Worm (Caenorhabditis elegans): ENCODE measurements around the gene cul-1.
A peak's percentile ranks its signal among the peaks of the same experiment; 100 is the strongest.

cul-1 gene

ce11 chrIII:10461164-10461546 is 9.9 kb upstream of the cul-1 start, which contains the start of gene atx-2:
TSS of gene atx-2 (plus strand) at chrIII:10461389.
- TF ChIP-seq lsy-2 (tag; optimal IDR thresholded peaks at IDR 0.05): peak; percentile 68
- peak; percentile 93 for TF ChIP-seq ceh-83 (GFP tag; optimal IDR thresholded peaks at IDR 0.05)
- peak; percentile 98 for TF ChIP-seq cnd-1 (tag; optimal IDR thresholded peaks at IDR 0.05)
- peak; percentile 62 for TF ChIP-seq mab-5 (tag; optimal IDR thresholded peaks at IDR 0.05)
- TF ChIP-seq sptf-1 (tag; optimal IDR thresholded peaks at IDR 0.05): peak; percentile 99
- TF ChIP-seq flh-1 (GFP tag; optimal IDR thresholded peaks at IDR 0.05): peak; percentile 93
- TF ChIP-seq ham-2 (GFP tag; optimal IDR thresholded peaks at IDR 0.05): peak; percentile 96
- peak; percentile 96 for TF ChIP-seq bed-3 (GFP tag; optimal IDR thresholded peaks at IDR 0.05)
- peak; percentile 100 for TF ChIP-seq unc-39 (tag; optimal IDR thresholded peaks at IDR 0.05)
- peak; percentile 90 for TF ChIP-seq tbx-8 (GFP tag; optimal IDR thresholded peaks at IDR 0.05)
- TF ChIP-seq mep-1 (tag; optimal IDR thresholded peaks at IDR 0.05): peak; percentile 76
- TF ChIP-seq nhr-237 (tag; optimal IDR thresholded peaks at IDR 0.05): peak; percentile 66
- no peak for TF ChIP-seq nhr-2 (tag; optimal IDR thresholded peaks at IDR 0.05)
- no peak for TF ChIP-seq snpc-4 (tag; optimal IDR thresholded peaks at IDR 0.05)
- peak; percentile 80 for TF ChIP-seq elt-3 (tag; optimal IDR thresholded peaks at IDR 0.05)
- peak; percentile 95 for TF ChIP-seq lin-13 (tag; optimal IDR thresholded peaks at IDR 0.05)
- peak; percentile 97 for TF ChIP-seq lin-32 (GFP tag; optimal IDR thresholded peaks at IDR 0.05)
- peak; percentile 100 for TF ChIP-seq nhr-12 (tag; optimal IDR thresholded peaks at IDR 0.05)
- TF ChIP-seq M03D4.4 (tag; optimal IDR thresholded peaks at IDR 0.05): peak; percentile 98
- peak; percentile 81 for TF ChIP-seq unc-62 (GFP tag; optimal IDR thresholded peaks at IDR 0.05)
- peak; percentile 92 for TF ChIP-seq elt-1 (tag; optimal IDR thresholded peaks at IDR 0.05; ENCODE audit: borderline replicate concordance, insufficient read depth)
- TF ChIP-seq ceh-39 (tag; optimal IDR thresholded peaks at IDR 0.05): peak; percentile 54
- TF ChIP-seq unc-120 (tag; optimal IDR thresholded peaks at IDR 0.05; ENCODE audit: poor library complexity, severe bottlenecking): peak; percentile 98
- TF ChIP-seq hlh-1 (tag; optimal IDR thresholded peaks at IDR 0.05): peak; percentile 92
- peak; percentile 91 for TF ChIP-seq blmp-1 (tag; optimal IDR thresholded peaks at IDR 0.05)
- peak; percentile 95 for TF ChIP-seq sem-2 (GFP tag; optimal IDR thresholded peaks at IDR 0.05)
- TF ChIP-seq drap-1 (GFP tag; optimal IDR thresholded peaks at IDR 0.05): peak; percentile 99
- peak; percentile 98 for TF ChIP-seq nhr-76 (tag; optimal IDR thresholded peaks at IDR 0.05)
- TF ChIP-seq pha-4 (tag; optimal IDR thresholded peaks at IDR 0.05): peak; percentile 91
- TF ChIP-seq ceh-43 (GFP tag; optimal IDR thresholded peaks at IDR 0.05): peak; percentile 97
- TF ChIP-seq ztf-11 (tag; optimal IDR thresholded peaks at IDR 0.05): peak; percentile 100
- no peak for TF ChIP-seq zip-8 (tag; optimal IDR thresholded peaks at IDR 0.05)
- TF ChIP-seq nhr-28 (tag; optimal IDR thresholded peaks at IDR 0.05): peak; percentile 74
- peak; percentile 100 for TF ChIP-seq mls-2 (tag; optimal IDR thresholded peaks at IDR 0.05)
- TF ChIP-seq ces-1 (GFP tag; optimal IDR thresholded peaks at IDR 0.05): peak; percentile 34

DNA sequence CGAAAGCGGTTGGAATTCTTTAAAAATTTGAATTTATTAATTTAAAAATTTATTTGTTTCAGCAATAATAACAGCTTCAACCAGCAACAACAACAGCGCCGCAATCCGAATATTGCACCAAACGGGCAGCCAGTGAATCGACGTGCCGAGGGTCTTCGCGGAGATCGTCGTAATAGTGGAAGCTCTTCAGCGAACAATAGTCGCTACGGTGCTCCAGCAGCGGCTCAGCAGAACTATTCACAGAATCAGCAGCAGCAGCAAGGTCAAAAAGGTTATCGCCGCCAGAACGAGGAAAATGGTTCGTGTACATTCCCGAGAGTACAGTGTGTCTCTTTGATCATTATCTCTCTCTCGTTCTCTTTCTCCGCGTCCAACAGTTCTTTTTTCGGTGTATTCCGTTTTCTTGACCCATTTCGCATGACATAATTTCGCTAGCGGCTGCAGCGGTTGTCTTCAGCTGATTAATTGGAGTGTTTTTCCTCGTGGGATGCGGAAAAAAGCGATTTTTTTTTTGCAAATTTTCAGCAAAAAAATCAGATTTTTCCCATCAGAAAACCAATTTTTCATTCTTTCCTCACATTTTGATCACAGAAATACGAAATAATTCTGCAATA is 8.0 kb upstream of the cul-1 start:
- TF ChIP-seq elt-3 (tag; optimal IDR thresholded peaks at IDR 0.05): no peak
- no peak for TF ChIP-seq ztf-11 (tag; optimal IDR thresholded peaks at IDR 0.05)
- no peak for TF ChIP-seq mep-1 (tag; optimal IDR thresholded peaks at IDR 0.05)
- TF ChIP-seq lin-32 (GFP tag; optimal IDR thresholded peaks at IDR 0.05): no peak
- TF ChIP-seq sem-2 (GFP tag; optimal IDR thresholded peaks at IDR 0.05): no peak
- TF ChIP-seq snpc-4 (tag; optimal IDR thresholded peaks at IDR 0.05): no peak
- no peak for TF ChIP-seq sptf-1 (tag; optimal IDR thresholded peaks at IDR 0.05)
- TF ChIP-seq zip-8 (tag; optimal IDR thresholded peaks at IDR 0.05): no peak
- no peak for TF ChIP-seq lsy-2 (tag; optimal IDR thresholded peaks at IDR 0.05)
- TF ChIP-seq lin-13 (tag; optimal IDR thresholded peaks at IDR 0.05): no peak
- no peak for TF ChIP-seq mls-2 (tag; optimal IDR thresholded peaks at IDR 0.05)
- no peak for TF ChIP-seq tbx-8 (GFP tag; optimal IDR thresholded peaks at IDR 0.05)
- no peak for TF ChIP-seq cnd-1 (tag; optimal IDR thresholded peaks at IDR 0.05)

- TF ChIP-seq ham-2 (GFP tag; optimal IDR thresholded peaks at IDR 0.05) (peak; percentile 6), sem-2 (GFP tag; optimal IDR thresholded peaks at IDR 0.05) (no peak)
Observed at ce11 chrIII:10463653-10464052, 7.4 kb upstream of the cul-1 start.

ce11 chrIII:10464455-10464854 is 6.6 kb upstream of the cul-1 start:
- TF ChIP-seq sem-2 (GFP tag; optimal IDR thresholded peaks at IDR 0.05) (no peak), nhr-2 (tag; optimal IDR thresholded peaks at IDR 0.05) (no peak), unc-62 (GFP tag; optimal IDR thresholded peaks at IDR 0.05) (no peak), lin-32 (GFP tag; optimal IDR thresholded peaks at IDR 0.05) (no peak), ceh-43 (GFP tag; optimal IDR thresholded peaks at IDR 0.05) (no peak), ztf-11 (tag; optimal IDR thresholded peaks at IDR 0.05) (no peak), mep-1 (tag; optimal IDR thresholded peaks at IDR 0.05) (no peak), tbx-8 (GFP tag; optimal IDR thresholded peaks at IDR 0.05) (no peak), unc-39 (tag; optimal IDR thresholded peaks at IDR 0.05) (no peak), M03D4.4 (tag; optimal IDR thresholded peaks at IDR 0.05) (no peak), lin-13 (tag; optimal IDR thresholded peaks at IDR 0.05) (no peak), hlh-1 (tag; optimal IDR thresholded peaks at IDR 0.05) (no peak), ces-1 (GFP tag; optimal IDR thresholded peaks at IDR 0.05) (no peak), ceh-83 (GFP tag; optimal IDR thresholded peaks at IDR 0.05) (no peak), mab-5 (tag; optimal IDR thresholded peaks at IDR 0.05) (no peak)
